Worm (Caenorhabditis elegans) whole organism, L1 larva: ENCODE measurements around the gene F28B4.1.

Experiments used
- aha-1 ChIP-seq: fragments of 150-350 bp; optimal IDR thresholded peaks from 2 replicates; lab custom pipeline; 2014; ENCODE audit warnings: missing biosample characterization, missing genetic modification characterization
- aly-2 ChIP-seq: fragments of 150-350 bp; optimal IDR thresholded peaks from 2 replicates; lab custom pipeline; 2014; ENCODE audit warnings: missing biosample characterization, missing genetic modification characterization
- nhr-237 ChIP-seq: fragments of 150-350 bp; optimal IDR thresholded peaks from 2 replicates; lab custom pipeline; 2014; ENCODE audit warnings: missing biosample characterization, missing genetic modification characterization
- skn-1 ChIP-seq: fragments of 150-350 bp; optimal IDR thresholded peaks from 2 replicates; lab custom pipeline; 2014; ENCODE audit warnings: missing biosample characterization, missing genetic modification characterization
- tbx-2 ChIP-seq: sonication (generic microtip); optimal IDR thresholded peaks from 2 replicates; lab custom pipeline; 2016; ENCODE audit warnings: missing genetic modification characterization, missing compliant biosample characterization

DNA sequence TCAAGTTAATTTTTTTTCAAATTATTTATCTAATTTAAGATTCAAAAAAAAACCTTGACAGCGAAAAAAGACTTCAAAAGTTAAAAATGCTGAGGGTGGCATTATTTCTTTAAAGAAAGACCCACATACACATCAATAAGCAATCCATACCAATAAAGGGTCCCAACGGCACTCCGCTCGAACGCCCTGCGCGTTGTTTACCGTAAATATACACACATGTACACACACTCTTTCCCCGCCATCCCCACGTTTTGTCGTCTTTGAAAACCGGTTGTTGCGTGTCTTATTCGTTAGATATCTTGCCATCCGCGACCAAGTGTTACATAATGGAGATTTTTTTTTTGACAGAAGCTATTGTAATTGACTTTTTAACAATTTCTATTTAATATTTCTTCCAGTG, 45.3 kb upstream of the F28B4.1 start, which contains the start of gene gcc-1:
- TF ChIP-seq nhr-237 (tag; lab: Kevin White, UChicago) (no peak), skn-1 (no peak), aha-1 (tag; lab: Kevin White, UChicago) (no peak), aly-2 (tag; lab: Kevin White, UChicago) (no peak), tbx-2 (peak; percentile 51)
